Worm (Caenorhabditis elegans) whole organism, L3 larva: Measurements from ENCODE around the gene ceh-75.

ENCODE experiments used
- R02D3.7 ChIP-seq: fragments of 150-350 bp; optimal IDR thresholded peaks from 2 replicates; lab custom pipeline; 2014; ENCODE audit warnings: missing biosample characterization, missing genetic modification characterization
- ceh-16 ChIP-seq: sonication (generic microtip); optimal IDR thresholded peaks from 2 replicates; lab custom pipeline; 2017; ENCODE audit warnings: missing biosample characterization, missing genetic modification characterization
- ceh-28 ChIP-seq: fragments of 150-350 bp; optimal IDR thresholded peaks from 2 replicates; lab custom pipeline; 2014; ENCODE audit warnings: missing biosample characterization, missing genetic modification reagents, missing genetic modification characterization
- ceh-82 ChIP-seq: fragments of 150-350 bp; optimal IDR thresholded peaks from 2 replicates; lab custom pipeline; 2014; ENCODE audit warnings: missing biosample characterization, missing genetic modification characterization
- daf-12 ChIP-seq: fragments of 150-350 bp; optimal IDR thresholded peaks from 2 replicates; lab custom pipeline; 2014; ENCODE audit warnings: missing biosample characterization, missing genetic modification reagents, missing genetic modification characterization
- elt-1 ChIP-seq: fragments of 150-350 bp; optimal IDR thresholded peaks from 2 replicates; lab custom pipeline; 2014; ENCODE audit warnings: missing biosample characterization, missing genetic modification characterization
- elt-2 ChIP-seq: sonication (generic microtip); optimal IDR thresholded peaks from 2 replicates; lab custom pipeline; 2016; ENCODE audit warnings: missing genetic modification reagents, mild to moderate bottlenecking, missing genetic modification characterization, missing compliant biosample characterization
- elt-3 ChIP-seq, 3 experiments: fragments of 150-350 bp in 1 of 3; sonication (generic microtip) in 2 of 3; optimal IDR thresholded peaks; 2 replicates in 2 of 3; 4 replicates in 1 of 3; lab custom pipeline; 2014 to 2017; ENCODE audit warnings: missing biosample characterization in 3 of 3, missing genetic modification characterization in 3 of 3
- fos-1 ChIP-seq: fragments of 150-350 bp; optimal IDR thresholded peaks from 2 replicates; lab custom pipeline; 2014; ENCODE audit warnings: missing biosample characterization, missing genetic modification characterization
- hmg-11 ChIP-seq: sonication (generic microtip); optimal IDR thresholded peaks from 2 replicates; lab custom pipeline; 2016; ENCODE audit warnings: missing genetic modification characterization, missing compliant biosample characterization
- lin-15B ChIP-seq: fragments of 150-350 bp; optimal IDR thresholded peaks from 2 replicates; lab custom pipeline; 2014; ENCODE audit warnings: missing biosample characterization, missing genetic modification characterization
- lin-39 ChIP-seq: fragments of 150-350 bp; optimal IDR thresholded peaks from 2 replicates; lab custom pipeline; 2018; ENCODE audit warnings: missing biosample characterization, missing genetic modification reagents, missing genetic modification characterization
- lsy-12 ChIP-seq: sonication (generic microtip); optimal IDR thresholded peaks from 2 replicates; lab custom pipeline; 2016; ENCODE audit warnings: mild to moderate bottlenecking, missing genetic modification characterization, missing compliant biosample characterization
- mdl-1 ChIP-seq: fragments of 150-350 bp; optimal IDR thresholded peaks from 2 replicates; lab custom pipeline; 2014; ENCODE audit warnings: missing biosample characterization, missing genetic modification characterization
- mml-1 ChIP-seq: fragments of 150-350 bp; sonication (generic microtip); optimal IDR thresholded peaks from 3 replicates; lab custom pipeline; 2014; ENCODE audit warnings: missing biosample characterization, missing genetic modification characterization
- nfya-1 ChIP-seq: sonication (generic microtip); optimal IDR thresholded peaks from 2 replicates; lab custom pipeline; 2017; ENCODE audit warnings: missing genetic modification characterization, mild to moderate bottlenecking, missing compliant biosample characterization, antibody characterized with exemption, moderate library complexity; ENCODE audit not compliant: insufficient read depth
- nhr-11 ChIP-seq: fragments of 150-350 bp; optimal IDR thresholded peaks from 2 replicates; lab custom pipeline; 2014; ENCODE audit warnings: missing biosample characterization, missing genetic modification characterization
- nhr-12 ChIP-seq: fragments of 150-350 bp; optimal IDR thresholded peaks from 2 replicates; lab custom pipeline; 2014; ENCODE audit warnings: missing biosample characterization, missing genetic modification characterization
- nhr-237 ChIP-seq: fragments of 150-350 bp; optimal IDR thresholded peaks from 2 replicates; lab custom pipeline; 2014; ENCODE audit warnings: missing biosample characterization, missing genetic modification characterization
- nhr-25 ChIP-seq: sonication (generic microtip); optimal IDR thresholded peaks from 2 replicates; lab custom pipeline; 2017; ENCODE audit warnings: missing biosample characterization, missing genetic modification characterization
- nhr-28 ChIP-seq: fragments of 150-350 bp; optimal IDR thresholded peaks from 2 replicates; lab custom pipeline; 2014; ENCODE audit warnings: missing biosample characterization, missing genetic modification characterization
- nhr-67 ChIP-seq: fragments of 150-350 bp; optimal IDR thresholded peaks from 2 replicates; lab custom pipeline; 2014; ENCODE audit warnings: missing biosample characterization, missing genetic modification characterization
- nhr-76 ChIP-seq: fragments of 150-350 bp; sonication (generic microtip); optimal IDR thresholded peaks from 5 replicates; lab custom pipeline; 2014; ENCODE audit warnings: missing biosample characterization, missing genetic modification characterization
- nhr-77 ChIP-seq: fragments of 150-350 bp; optimal IDR thresholded peaks from 2 replicates; lab custom pipeline; 2014; ENCODE audit warnings: missing biosample characterization, missing genetic modification characterization
- pha-4 ChIP-seq: fragments of 150-350 bp; optimal IDR thresholded peaks from 2 replicates; lab custom pipeline; 2014; ENCODE audit warnings: missing biosample characterization, missing genetic modification reagents, missing genetic modification characterization
- sea-2 ChIP-seq: fragments of 150-350 bp; sonication (generic microtip); optimal IDR thresholded peaks from 4 replicates; lab custom pipeline; 2014; ENCODE audit warnings: missing biosample characterization, missing genetic modification reagents, missing genetic modification characterization
- skn-1 ChIP-seq: fragments of 150-350 bp; optimal IDR thresholded peaks from 2 replicates; lab custom pipeline; 2014; ENCODE audit warnings: missing biosample characterization, missing genetic modification characterization
- unc-39 ChIP-seq: sonication (generic microtip); optimal IDR thresholded peaks from 4 replicates; lab custom pipeline; 2017; ENCODE audit warnings: missing biosample characterization, missing genetic modification characterization
- zag-1 ChIP-seq: fragments of 150-350 bp; optimal IDR thresholded peaks from 2 replicates; lab custom pipeline; 2014; ENCODE audit warnings: missing biosample characterization, missing genetic modification characterization
- ztf-11 ChIP-seq: fragments of 150-350 bp; optimal IDR thresholded peaks from 2 replicates; lab custom pipeline; 2014; ENCODE audit warnings: missing biosample characterization, missing genetic modification characterization
- ztf-4 ChIP-seq: fragments of 150-350 bp; optimal IDR thresholded peaks from 2 replicates; lab custom pipeline; 2014; ENCODE audit warnings: missing biosample characterization, missing genetic modification characterization

ceh-75 gene

DNA sequence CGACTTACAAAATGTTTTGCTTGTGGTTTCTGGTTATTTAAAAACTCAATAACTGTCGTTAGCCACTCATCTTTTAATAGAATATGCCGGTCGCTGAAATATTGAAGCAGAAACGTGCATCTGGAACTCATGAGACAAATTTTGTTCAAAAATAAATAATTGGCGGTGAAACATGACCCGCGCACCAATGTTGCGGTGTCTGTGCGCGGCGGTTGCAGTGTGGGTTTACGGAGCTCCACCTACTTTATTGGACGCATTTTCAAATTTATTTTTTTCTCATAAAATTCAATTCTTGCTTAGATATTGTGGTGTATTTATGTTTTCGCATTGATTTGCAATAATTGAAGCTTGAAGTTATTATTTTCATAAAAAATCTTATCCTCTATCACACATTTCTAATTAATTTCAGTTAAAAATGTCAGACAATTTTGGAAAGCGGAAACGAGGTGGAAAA, 9.5 kb downstream of the ceh-75 start, which contains the start of the genes rmh-2 and suds-3:
Gene rmh-2 (minus strand): TSS at position 164 of the 454 bp plus-strand sequence.
Gene suds-3 (plus strand): TSS at position 404 of the 454 bp plus-strand sequence.
- TF ChIP-seq lin-39 (peak; percentile 1), nhr-237 (tag; lab: Kevin White, UChicago) (no peak), nfya-1 (tag; lab: Kevin White, UChicago) (peak; percentile 78), hmg-11 (tag; lab: Kevin White, UChicago) (no peak), pha-4 (tag; lab: Kevin White, UChicago) (peak; percentile 51), lin-15B (tag; lab: Kevin White, UChicago) (peak; percentile 71), elt-2 (tag; lab: Kevin White, UChicago) (peak; percentile 18), R02D3.7 (tag; lab: Kevin White, UChicago) (peak; percentile 92)
- TF ChIP-seq, all 47 proteins: peak for 6

- TF ChIP-seq mml-1 (tag; lab: Kevin White, UChicago) (no peak), ceh-16 (tag; lab: Kevin White, UChicago) (no peak), elt-2 (tag; lab: Kevin White, UChicago) (no peak), elt-1 (no peak), mdl-1 (tag; lab: Kevin White, UChicago) (no peak), fos-1 (tag; lab: Kevin White, UChicago) (no peak), unc-39 (tag; lab: Kevin White, UChicago) (no peak), nhr-237 (tag; lab: Kevin White, UChicago) (no peak), nhr-77 (tag; lab: Kevin White, UChicago) (no peak), nhr-25 (tag; lab: Kevin White, UChicago) (no peak), daf-12 (no peak)
These were observed 16.3 kb downstream of the ceh-75 start, which contains the start of gene srj-33 for ce11 chrV:9937435-9937834. srj-33 (minus strand) TSS chrV:9937535.

- TF ChIP-seq mdl-1 (tag; lab: Kevin White, UChicago) (no peak), ztf-11 (tag; lab: Kevin White, UChicago) (no peak), ztf-4 (tag; lab: Kevin White, UChicago) (no peak), nhr-12 (tag; lab: Kevin White, UChicago) (no peak), nhr-67 (tag; lab: Kevin White, UChicago) (no peak), lsy-12 (tag; lab: Kevin White, UChicago) (no peak), pha-4 (tag; lab: Kevin White, UChicago) (no peak), elt-3 (tag; optimal IDR thresholded peaks at IDR 0.05; lab: Kevin White, UChicago) (no peak)
These were observed 21.9 kb downstream of the ceh-75 start, which contains the start of gene fipr-12 for ce11 chrV:9943039-9943438. fipr-12 (plus strand) TSS chrV:9943339.

ce11 chrV:9944093-9944492, 23.0 kb downstream of the ceh-75 start, which contains the start of gene sre-28:
sre-28 (plus strand) TSS chrV:9944393.
- TF ChIP-seq zag-1 (tag; lab: Kevin White, UChicago) (no peak), skn-1 (tag; lab: Kevin White, UChicago) (no peak), elt-3 (tag; optimal IDR thresholded peaks at IDR 0.05; lab: Kevin White, UChicago) (no peak), unc-39 (tag; lab: Kevin White, UChicago) (no peak), ztf-4 (tag; lab: Kevin White, UChicago) (no peak), nhr-76 (no peak), nhr-237 (tag; lab: Kevin White, UChicago) (no peak), nhr-11 (tag; lab: Kevin White, UChicago) (no peak), daf-12 (no peak), ceh-82 (tag; lab: Kevin White, UChicago) (no peak), ztf-11 (tag; lab: Kevin White, UChicago) (no peak), ceh-28 (tag; lab: Kevin White, UChicago) (no peak), lin-15B (tag; lab: Kevin White, UChicago) (no peak)

- TF ChIP-seq nhr-28 (no peak), nfya-1 (tag; lab: Kevin White, UChicago) (no peak), mdl-1 (tag; lab: Kevin White, UChicago) (no peak), nhr-67 (tag; lab: Kevin White, UChicago) (no peak), lsy-12 (tag; lab: Kevin White, UChicago) (no peak), sea-2 (GFP tag; lab: Kevin White, UChicago) (no peak)
These were observed 27.7 kb downstream of the ceh-75 start, which contains the start of gene nlp-58 for ce11 chrV:9948840-9949239. nlp-58 (minus strand) TSS chrV:9948940.
